Fruit fly (Drosophila melanogaster) whole organism, embryonic: ENCODE measurements around the gene Pax.

Experiments
- CG10321 ChIP-seq: fragments of 200-800 bp; sonication (Bioruptor generic); IDR thresholded peaks from 2 replicates; pipeline ENCODE4 v1.3.6; 2022; ENCODE audit warnings: missing biosample characterization, missing genetic modification characterization
- CG17568 ChIP-seq: fragments of 200-800 bp; sonication (Bioruptor generic); optimal IDR thresholded peaks from 2 replicates; lab custom pipeline; 2018; ENCODE audit warnings: missing biosample characterization, mild to moderate bottlenecking, missing genetic modification characterization, moderate library complexity
- CG7745 ChIP-seq: fragments of 200-800 bp; sonication (Bioruptor generic); optimal IDR thresholded peaks from 2 replicates; lab custom pipeline; 2018; ENCODE audit warnings: missing biosample characterization, mild to moderate bottlenecking, missing genetic modification characterization, moderate library complexity
- Hr39 ChIP-seq: fragments of >200 bp; optimal IDR thresholded peaks from 2 replicates; lab custom pipeline; 2017
- Sox102F ChIP-seq: fragments of 200-800 bp; sonication (Bioruptor generic); optimal IDR thresholded peaks from 2 replicates; lab custom pipeline; 2018; ENCODE audit warnings: missing biosample characterization, mild to moderate bottlenecking, missing genetic modification characterization, moderate library complexity
- Sry-β ChIP-seq: fragments of 200-800 bp; sonication (Bioruptor generic); optimal IDR thresholded peaks from 2 replicates; lab custom pipeline; 2018; ENCODE audit warnings: missing biosample characterization, mild to moderate bottlenecking, missing genetic modification characterization, moderate library complexity
- esg ChIP-seq: fragments of 200-800 bp; sonication (Bioruptor generic); conservative IDR thresholded peaks from 2 replicates; pipeline ENCODE4 v1.3.6; 2022; ENCODE audit warnings: missing biosample characterization, missing genetic modification characterization
- jigr1 ChIP-seq: fragments of 200-800 bp; sonication (Bioruptor generic); IDR thresholded peaks from 3 replicates; pipeline ENCODE4 v1.3.6; 2022; ENCODE audit warnings: missing biosample characterization, missing genetic modification characterization
- mld ChIP-seq: fragments of 200-800 bp; sonication (Bioruptor generic); IDR thresholded peaks from 3 replicates; pipeline ENCODE4 v1.3.6; 2022; ENCODE audit warnings: missing biosample characterization, missing genetic modification characterization; ENCODE audit not compliant: partially characterized antibody
- otp ChIP-seq: fragments of 200-800 bp; sonication (Bioruptor generic); IDR thresholded peaks from 3 replicates; pipeline ENCODE4, ENCODE4 v1.3.6; 2022; ENCODE audit warnings: missing biosample characterization, missing genetic modification characterization
- pb ChIP-seq: fragments of 200-800 bp; sonication (Bioruptor generic); optimal IDR thresholded peaks from 3 replicates; lab custom pipeline; 2016; ENCODE audit warnings: missing biosample characterization, missing genetic modification characterization
- sob ChIP-seq: fragments of 200-800 bp; sonication (Bioruptor generic); IDR thresholded peaks from 2 replicates; pipeline ENCODE4 v1.3.6; 2022; ENCODE audit warnings: missing biosample characterization, missing genetic modification characterization

dm6 chr2L:19425105-19425504 lies 1.3 kb downstream of the Pax start:
- no peak for TF ChIP-seq jigr1 (GFP tag; lab: Robert Waterston, UW)
- TF ChIP-seq CG17568 (GFP tag; lab: Kevin White, UChicago), result no peak
- TF ChIP-seq pb (GFP tag; lab: Kevin White, UChicago), result no peak
- TF ChIP-seq CG7745, result no peak
- TF ChIP-seq sob (GFP tag; lab: Robert Waterston, UW), result no peak
- no peak for TF ChIP-seq esg (GFP tag; lab: Robert Waterston, UW)
- TF ChIP-seq CG10321, result no peak
- no peak for TF ChIP-seq Sry-β (GFP tag; lab: Kevin White, UChicago)
- TF ChIP-seq Hr39 (lab: Kevin White, UChicago), result no peak
- no peak for TF ChIP-seq mld
- TF ChIP-seq otp (GFP tag; lab: Robert Waterston, UW), result no peak
- TF ChIP-seq Sox102F (GFP tag; lab: Kevin White, UChicago), result no peak
